Worm (Caenorhabditis elegans) whole organism, late embryonic: ENCODE results near the gene F44B9.9.

Experiments
- C08G9.2 ChIP-seq: sonication (generic microtip); optimal IDR thresholded peaks from 2 replicates; lab custom pipeline; 2016; ENCODE audit warnings: mild to moderate bottlenecking, missing genetic modification characterization, moderate library complexity, missing compliant biosample characterization
- lin-11 ChIP-seq: fragments of 200-800 bp; sonication (Bioruptor generic); optimal IDR thresholded peaks from 2 replicates; lab custom pipeline; 2018; ENCODE audit warnings: mild to moderate bottlenecking, missing genetic modification characterization, missing compliant biosample characterization
- nhr-11 ChIP-seq: fragments of 150-350 bp; optimal IDR thresholded peaks from 2 replicates; lab custom pipeline; 2014; ENCODE audit warnings: missing biosample characterization, missing genetic modification characterization
- ztf-16 ChIP-seq: sonication (generic microtip); optimal IDR thresholded peaks from 2 replicates; lab custom pipeline; 2017; ENCODE audit warnings: missing genetic modification characterization, missing compliant biosample characterization

- TF ChIP-seq C08G9.2 (tag; lab: Kevin White, UChicago) = no peak
- no peak for TF ChIP-seq lin-11 (tag; lab: Kevin White, UChicago)
- TF ChIP-seq nhr-11 (tag; lab: Kevin White, UChicago) = no peak
- no peak for TF ChIP-seq ztf-16 (tag; lab: Kevin White, UChicago)
Measured at ce11 chrIII:8030963-8031362, at the start of gene F44B9.9.
